Fruit fly (Drosophila melanogaster) whole organism, embryonic: ENCODE measurements around the gene Wdr92.

Experiments used
- ATbp ChIP-seq: fragments of 200-800 bp; sonication (Bioruptor generic); optimal IDR thresholded peaks from 2 replicates; lab custom pipeline; 2017; ENCODE audit warnings: missing biosample characterization, mild to moderate bottlenecking, missing genetic modification characterization, missing genetic modification reagents
- Awh ChIP-seq: fragments of 200-800 bp; sonication (Bioruptor generic); IDR thresholded peaks from 2 replicates; pipeline ENCODE4, ENCODE4 v1.3.6; 2022; ENCODE audit warnings: missing biosample characterization, missing genetic modification characterization
- CG11456 ChIP-seq: fragments of 200-800 bp; sonication (Bioruptor generic); IDR thresholded peaks from 3 replicates; pipeline ENCODE4 v1.3.6; 2022; ENCODE audit warnings: missing biosample characterization, missing genetic modification characterization
- CG11504 ChIP-seq: fragments of 200-800 bp; sonication (Bioruptor generic); optimal IDR thresholded peaks from 3 replicates; lab custom pipeline; 2019; ENCODE audit warnings: missing biosample characterization, mild to moderate bottlenecking, missing genetic modification characterization, moderate library complexity
- CG11560 ChIP-seq: fragments of 200-800 bp; sonication (Bioruptor generic); IDR thresholded peaks from 3 replicates; pipeline ENCODE4 v1.3.6; 2022; ENCODE audit warnings: missing biosample characterization, missing genetic modification characterization
- CG13894 ChIP-seq: fragments of 200-800 bp; sonication (Bioruptor generic); optimal IDR thresholded peaks from 3 replicates; lab custom pipeline; 2018; ENCODE audit warnings: missing biosample characterization, mild to moderate bottlenecking, missing genetic modification characterization, moderate library complexity
- CG14050 ChIP-seq: fragments of 200-800 bp; sonication (Bioruptor generic); IDR thresholded peaks from 3 replicates; pipeline ENCODE4 v1.3.6; 2022; ENCODE audit warnings: missing biosample characterization, missing genetic modification characterization
- CG15479 ChIP-seq: fragments of 200-800 bp; sonication (Bioruptor generic); optimal IDR thresholded peaks from 3 replicates; lab custom pipeline; 2019; ENCODE audit warnings: missing biosample characterization, mild to moderate bottlenecking, missing genetic modification characterization, moderate library complexity
- CG18011 ChIP-seq: fragments of 200-800 bp; sonication (Bioruptor generic); optimal IDR thresholded peaks from 2 replicates; lab custom pipeline; 2017; ENCODE audit warnings: missing biosample characterization, missing genetic modification characterization, mild to moderate bottlenecking, moderate library complexity, missing genotype
- CG2120 ChIP-seq: fragments of 200-800 bp; sonication (Bioruptor generic); optimal IDR thresholded peaks from 3 replicates; lab custom pipeline; 2016; ENCODE audit warnings: missing biosample characterization, missing genetic modification characterization
- CG2678 ChIP-seq: fragments of 200-800 bp; sonication (Bioruptor generic); optimal IDR thresholded peaks from 3 replicates; lab custom pipeline; 2019; ENCODE audit warnings: missing biosample characterization, mild to moderate bottlenecking, missing genetic modification characterization, moderate library complexity
- CG30431 ChIP-seq: fragments of 200-800 bp; sonication (Bioruptor generic); optimal IDR thresholded peaks from 2 replicates; lab custom pipeline; 2017; ENCODE audit warnings: missing biosample characterization, missing genetic modification characterization
- CG31224 ChIP-seq: fragments of 200-800 bp; sonication (Bioruptor generic); IDR thresholded peaks from 2 replicates; pipeline ENCODE4 v1.3.6; 2022; ENCODE audit warnings: missing biosample characterization, missing genetic modification characterization
- CG4820 ChIP-seq: fragments of 200-800 bp; sonication (Bioruptor generic); optimal IDR thresholded peaks from 3 replicates; lab custom pipeline; 2016; ENCODE audit warnings: missing biosample characterization, missing genetic modification characterization
- CG8290 ChIP-seq, 3 experiments: fragments of 200-800 bp; sonication (Bioruptor generic); optimal IDR thresholded peaks; 2 replicates each; lab custom pipeline; 2016 to 2019; ENCODE audit warnings: missing biosample characterization in 3 of 3, missing genetic modification characterization in 3 of 3, mild to moderate bottlenecking in 2 of 3, moderate library complexity in 1 of 3
- CG8478 ChIP-seq: fragments of >200 bp; optimal IDR thresholded peaks from 2 replicates; lab custom pipeline; 2018
- Deaf1 ChIP-seq: fragments of 200-800 bp; optimal IDR thresholded peaks from 3 replicates; lab custom pipeline; 2019; ENCODE audit warnings: missing biosample characterization, mild to moderate bottlenecking, missing genetic modification characterization, moderate library complexity
- ERR ChIP-seq: fragments of 200-800 bp; sonication (Bioruptor generic); optimal IDR thresholded peaks from 2 replicates; lab custom pipeline; 2016; ENCODE audit warnings: missing biosample characterization, missing genetic modification characterization
- GATAe ChIP-seq: fragments of 200-800 bp; sonication (Bioruptor generic); conservative IDR thresholded peaks from 2 replicates; pipeline ENCODE4 v1.3.6; 2022; ENCODE audit warnings: missing biosample characterization, missing genetic modification characterization
- H2.0 ChIP-seq: fragments of 200-800 bp; sonication (Bioruptor generic); IDR thresholded peaks from 2 replicates; pipeline ENCODE4 v1.3.6; 2022; ENCODE audit warnings: missing biosample characterization, missing genetic modification characterization
- HHEX ChIP-seq: fragments of 200-800 bp; sonication (Bioruptor generic); optimal IDR thresholded peaks from 3 replicates; lab custom pipeline; 2017; ENCODE audit warnings: missing biosample characterization, mild to moderate bottlenecking, missing genetic modification characterization, missing genetic modification reagents
- Hey ChIP-seq: fragments of 200-800 bp; sonication (Bioruptor generic); optimal IDR thresholded peaks from 3 replicates; lab custom pipeline; 2018; ENCODE audit warnings: missing biosample characterization, mild to moderate bottlenecking, missing genetic modification characterization
- Jarid2 ChIP-seq: fragments of 200-800 bp; sonication (Bioruptor generic); optimal IDR thresholded peaks from 3 replicates; lab custom pipeline; 2017; ENCODE audit warnings: mild to moderate bottlenecking, missing biosample characterization, missing genetic modification reagents, missing genetic modification characterization
- Lpt ChIP-seq: fragments of >200 bp; optimal IDR thresholded peaks from 2 replicates; lab custom pipeline; 2018; ENCODE audit warnings: missing biosample characterization, missing genetic modification characterization
- Med ChIP-seq: fragments of 200-800 bp; sonication (Bioruptor generic); peaks from one replicate; lab custom pipeline; 2016; ENCODE audit warnings: missing biosample characterization, missing genetic modification characterization, mild to moderate bottlenecking, inconsistent platforms, moderate library complexity
- Oli ChIP-seq: fragments of 200-800 bp; sonication (Bioruptor generic); optimal IDR thresholded peaks from 2 replicates; lab custom pipeline; 2018; ENCODE audit warnings: missing biosample characterization, mild to moderate bottlenecking, missing genetic modification characterization, moderate library complexity
- Rfx ChIP-seq: fragments of 200-800 bp; sonication (Bioruptor generic); IDR thresholded peaks from 2 replicates; pipeline ENCODE4 v1.3.6; 2022; ENCODE audit warnings: missing biosample characterization, missing genetic modification characterization
- Sry-β ChIP-seq: fragments of 200-800 bp; sonication (Bioruptor generic); optimal IDR thresholded peaks from 2 replicates; lab custom pipeline; 2018; ENCODE audit warnings: missing biosample characterization, mild to moderate bottlenecking, missing genetic modification characterization, moderate library complexity
- abd-A ChIP-seq: fragments of 200-800 bp; sonication (Bioruptor generic); optimal IDR thresholded peaks from 3 replicates; lab custom pipeline; 2019; ENCODE audit warnings: missing biosample characterization, mild to moderate bottlenecking, missing genetic modification characterization, moderate library complexity
- bcd ChIP-seq: fragments of 200-800 bp; sonication (Bioruptor generic); optimal IDR thresholded peaks from 2 replicates; lab custom pipeline; 2017; ENCODE audit warnings: missing biosample characterization, mild to moderate bottlenecking, missing genetic modification characterization
- bigmax ChIP-seq: fragments of 200-800 bp; sonication (Bioruptor generic); optimal IDR thresholded peaks from 2 replicates; lab custom pipeline; 2018; ENCODE audit warnings: missing biosample characterization, mild to moderate bottlenecking, missing genetic modification characterization
- chif ChIP-seq, 2 experiments: fragments of 200-800 bp; sonication (Bioruptor generic); optimal IDR thresholded peaks; 3 replicates each; lab custom pipeline; 2016; ENCODE audit warnings: missing biosample characterization in 2 of 2, missing genetic modification characterization in 2 of 2
- chinmo ChIP-seq: fragments of 200-800 bp; sonication (Bioruptor generic); IDR thresholded peaks from 4 replicates; pipeline ENCODE4 v1.3.6; 2022; ENCODE audit warnings: missing biosample characterization, missing genetic modification characterization; ENCODE audit not compliant: partially characterized antibody
- cwo ChIP-seq: fragments of 200-800 bp; sonication (Bioruptor generic); optimal IDR thresholded peaks from 3 replicates; lab custom pipeline; 2017; ENCODE audit warnings: missing biosample characterization, missing genetic modification characterization, mild to moderate bottlenecking, moderate library complexity, missing genetic modification reagents
- dmrt99B ChIP-seq: fragments of 200-800 bp; sonication (Bioruptor generic); optimal IDR thresholded peaks from 2 replicates; lab custom pipeline; 2018; ENCODE audit warnings: missing biosample characterization, mild to moderate bottlenecking, missing genetic modification characterization, moderate library complexity
- hbn ChIP-seq: fragments of 200-800 bp; sonication (Bioruptor generic); IDR thresholded peaks from 2 replicates; pipeline ENCODE4 v1.3.6; 2022; ENCODE audit warnings: missing biosample characterization, missing genetic modification characterization; ENCODE audit not compliant: partially characterized antibody
- jing ChIP-seq: fragments of 200-800 bp; sonication (Bioruptor generic); optimal IDR thresholded peaks from 2 replicates; lab custom pipeline; 2018; ENCODE audit warnings: missing biosample characterization, mild to moderate bottlenecking, missing genetic modification characterization
- kni ChIP-seq: fragments of 200-800 bp; sonication (Bioruptor generic); optimal IDR thresholded peaks from 3 replicates; lab custom pipeline; 2017; ENCODE audit warnings: mild to moderate bottlenecking, missing biosample characterization, missing genetic modification reagents, missing genetic modification characterization
- knrl ChIP-seq: fragments of 200-800 bp; sonication (Bioruptor generic); IDR thresholded peaks from 3 replicates; pipeline ENCODE4 v1.3.6; 2022; ENCODE audit warnings: missing biosample characterization, missing genetic modification characterization; ENCODE audit not compliant: partially characterized antibody
- lab ChIP-seq: fragments of 200-800 bp; sonication (Bioruptor generic); optimal IDR thresholded peaks from 3 replicates; lab custom pipeline; 2017; ENCODE audit warnings: missing biosample characterization, missing genetic modification characterization, mild to moderate bottlenecking, moderate library complexity, missing genetic modification reagents
- odd ChIP-seq: fragments of 200-800 bp; sonication (Bioruptor generic); optimal IDR thresholded peaks from 2 replicates; lab custom pipeline; 2017; ENCODE audit warnings: missing biosample characterization, mild to moderate bottlenecking, missing genetic modification characterization
- pzg ChIP-seq: fragments of 200-800 bp; sonication (Bioruptor generic); optimal IDR thresholded peaks from 3 replicates; lab custom pipeline; 2018; ENCODE audit warnings: missing biosample characterization, mild to moderate bottlenecking, missing genetic modification characterization, moderate library complexity
- rib ChIP-seq: fragments of 200-800 bp; sonication (Bioruptor generic); IDR thresholded peaks from 2 replicates; pipeline ENCODE4 v1.3.6; 2022; ENCODE audit warnings: missing biosample characterization, missing genetic modification characterization
- schlank ChIP-seq: fragments of 200-800 bp; sonication (Bioruptor generic); optimal IDR thresholded peaks from 2 replicates; lab custom pipeline; 2018; ENCODE audit warnings: missing biosample characterization, mild to moderate bottlenecking, missing genetic modification characterization
- sob ChIP-seq: fragments of 200-800 bp; sonication (Bioruptor generic); IDR thresholded peaks from 2 replicates; pipeline ENCODE4 v1.3.6; 2022; ENCODE audit warnings: missing biosample characterization, missing genetic modification characterization
- stwl ChIP-seq: fragments of 200-800 bp; sonication (Bioruptor generic); optimal IDR thresholded peaks from 3 replicates; lab custom pipeline; 2018; ENCODE audit warnings: missing biosample characterization, mild to moderate bottlenecking, missing genetic modification characterization, moderate library complexity
- zfh1 ChIP-seq: fragments of 200-800 bp; sonication (Bioruptor generic); IDR thresholded peaks from 3 replicates; pipeline ENCODE4 v1.3.6; 2022; ENCODE audit warnings: missing biosample characterization, missing genetic modification characterization

Wdr92 gene

DNA sequence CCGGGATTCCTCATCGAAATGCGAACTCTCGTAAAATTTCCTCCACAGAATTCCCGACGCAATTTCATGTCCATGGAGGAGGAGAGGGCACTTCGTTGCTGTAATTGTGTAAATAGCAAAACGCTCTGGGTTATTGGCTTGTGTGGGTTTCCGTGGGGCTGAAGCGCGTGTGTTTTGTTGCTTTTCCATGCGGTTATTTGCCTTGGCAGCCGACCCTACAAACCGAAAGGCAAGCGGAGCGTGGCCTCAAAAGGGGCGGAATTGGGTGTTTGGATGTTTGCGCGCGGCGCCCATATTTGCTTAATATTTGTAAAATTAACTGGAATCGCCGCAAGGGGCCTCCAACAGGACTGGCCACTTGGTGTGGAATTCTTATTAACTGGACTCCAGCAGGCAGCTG is 36.7 kb downstream of the Wdr92 start (continued):
- TF ChIP-seq CG4820 (GFP tag; lab: Kevin White, UChicago) (no peak), knrl (GFP tag; lab: Robert Waterston, UW) (no peak), odd (GFP tag; lab: Kevin White, UChicago) (no peak), GATAe (GFP tag; lab: Robert Waterston, UW) (no peak), Awh (no peak), HHEX (GFP tag; lab: Kevin White, UChicago) (peak; percentile 7), H2.0 (no peak), rib (GFP tag; lab: Robert Waterston, UW) (0 out of 2 replicates have a peak, but pooled peaks have one; percentile 21), schlank (tag; lab: Kevin White, UChicago) (no peak), Rfx (GFP tag; lab: Robert Waterston, UW) (peak; percentile 50), CG2120 (GFP tag; lab: Kevin White, UChicago) (no peak), CG30431 (no peak), CG15479 (no peak), hbn (GFP tag; lab: Robert Waterston, UW) (no peak), sob (GFP tag; lab: Robert Waterston, UW) (no peak), CG18011 (GFP tag; lab: Kevin White, UChicago) (no peak), chinmo (GFP tag; lab: Robert Waterston, UW) (no peak), pzg (GFP tag; lab: Kevin White, UChicago) (no peak), dmrt99B (tag; lab: Kevin White, UChicago) (no peak), kni (GFP tag; lab: Kevin White, UChicago) (no peak), ATbp (GFP tag; lab: Kevin White, UChicago) (no peak), Med (GFP tag; lab: Kevin White, UChicago) (peak; percentile 75), CG2678 (tag; lab: Kevin White, UChicago) (peak; percentile 19), bigmax (no peak), jing (GFP tag; lab: Kevin White, UChicago) (no peak), stwl (tag; lab: Kevin White, UChicago) (no peak), CG8290 (GFP tag; optimal IDR thresholded peaks at IDR 0.05; lab: Kevin White, UChicago) (no peak), CG8290 (tag; optimal IDR thresholded peaks at IDR 0.05; lab: Kevin White, UChicago) (peak in 1 of 2 experiments; percentile 31), Lpt (no peak), CG14050 (GFP tag; lab: Robert Waterston, UW) (no peak), Jarid2 (GFP tag; lab: Kevin White, UChicago) (no peak), chif (GFP tag; optimal IDR thresholded peaks at IDR 0.05; lab: Kevin White, UChicago) (no peak)
- TF ChIP-seq, all 482 proteins: peak for 23

DNA sequence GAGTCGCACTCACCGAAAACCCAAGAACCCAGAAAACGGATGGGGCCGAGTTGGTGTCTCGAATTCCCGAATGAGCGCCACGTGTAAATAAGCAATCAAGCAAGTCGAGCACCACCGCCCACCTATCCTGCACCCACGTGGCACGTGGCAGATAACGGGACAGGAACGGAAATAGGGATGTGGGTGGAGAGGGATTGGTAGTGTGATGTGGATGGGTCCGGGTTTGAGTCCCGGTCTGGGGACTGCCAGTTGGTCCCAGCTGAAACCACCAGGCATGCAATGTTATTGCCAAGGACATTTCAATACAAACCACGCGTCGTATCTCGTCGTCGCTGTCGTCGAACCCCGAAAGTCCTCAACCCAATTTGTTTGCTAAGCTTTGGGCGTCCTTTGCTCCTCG is 37.5 kb downstream of the Wdr92 start:
- TF ChIP-seq ERR (GFP tag; lab: Kevin White, UChicago) (peak; percentile 4), Oli (tag; lab: Kevin White, UChicago) (no peak), CG13894 (tag; lab: Kevin White, UChicago) (peak; percentile 63), CG31224 (peak; percentile 82; the same call in 1 of the 2 replicates), CG11560 (tag; lab: Robert Waterston, UW) (no peak), CG11504 (tag; lab: Kevin White, UChicago) (no peak), cwo (GFP tag; lab: Kevin White, UChicago) (peak; percentile 67), Sry-β (GFP tag; lab: Kevin White, UChicago) (no peak), CG11456 (GFP tag; lab: Robert Waterston, UW) (0 out of 3 replicates have a peak, but pooled peaks have one; percentile 11), Med (GFP tag; lab: Kevin White, UChicago) (peak; percentile 31), lab (peak; percentile 4), Hey (tag; lab: Kevin White, UChicago) (peak; percentile 91), bcd (no peak), abd-A (tag; lab: Kevin White, UChicago) (peak; percentile 81), Deaf1 (peak; percentile 25), CG8478 (lab: Kevin White, UChicago) (peak; percentile 60), zfh1 (0 out of 3 replicates have a peak, but pooled peaks have one; percentile 20)
- TF ChIP-seq, all 482 proteins: peak for 12
